Fruit fly (Drosophila melanogaster) whole organism, wandering third instar larva: ENCODE results near the gene Nrx-IV.
A peak's percentile ranks its signal among the peaks of the same experiment; 100 is the strongest.

Experiments
- Abd-B ChIP-seq: fragments of >200 bp; optimal IDR thresholded peaks from 2 replicates; lab custom pipeline; 2017; ENCODE audit warnings: missing biosample characterization, missing genetic modification characterization
- CG32264 ChIP-seq: fragments of 200-800 bp; sonication (Bioruptor generic); optimal IDR thresholded peaks from 2 replicates; lab custom pipeline; 2016; ENCODE audit warnings: missing biosample characterization, missing genetic modification characterization
- CG9705 ChIP-seq: fragments of 200-800 bp; sonication (Bioruptor generic); optimal IDR thresholded peaks from 2 replicates; lab custom pipeline; 2018; ENCODE audit warnings: missing biosample characterization, mild to moderate bottlenecking, missing genetic modification characterization
- CrebA ChIP-seq: fragments of 200-800 bp; sonication (Bioruptor generic); optimal IDR thresholded peaks from 2 replicates; lab custom pipeline; 2016; ENCODE audit warnings: missing biosample characterization, mild to moderate bottlenecking, missing genetic modification characterization, borderline replicate concordance
- Dfd ChIP-seq: fragments of >200 bp; optimal IDR thresholded peaks from 2 replicates; lab custom pipeline; 2017; ENCODE audit warnings: missing biosample characterization, missing genetic modification characterization
- Dif ChIP-seq: fragments of 200-275, 200-300 bp; sonication (Bioruptor generic); optimal IDR thresholded peaks from 2 replicates; lab custom pipeline; 2018; ENCODE audit warnings: missing biosample characterization, missing genetic modification characterization; ENCODE audit not compliant: partially characterized antibody
- HLH106 ChIP-seq: fragments of 200-800 bp; optimal IDR thresholded peaks from 3 replicates; lab custom pipeline; 2019; ENCODE audit warnings: missing biosample characterization, mild to moderate bottlenecking, missing genetic modification characterization, moderate library complexity
- Hnf4 ChIP-seq: fragments of 200-800 bp; sonication (Bioruptor generic); optimal IDR thresholded peaks from 2 replicates; lab custom pipeline; 2016; ENCODE audit warnings: missing biosample characterization, mild to moderate bottlenecking, missing genetic modification characterization
- Hr78 ChIP-seq: fragments of >200 bp; optimal IDR thresholded peaks from 2 replicates; lab custom pipeline; 2017; ENCODE audit warnings: missing biosample characterization, missing genetic modification characterization
- Hr83 ChIP-seq: fragments of 200-300 bp; sonication (Bioruptor generic); optimal IDR thresholded peaks from 2 replicates; lab custom pipeline; 2016; ENCODE audit warnings: missing biosample characterization, mild to moderate bottlenecking, missing genetic modification characterization, moderate library complexity; ENCODE audit not compliant: poor library complexity, severe bottlenecking
- Jra ChIP-seq: sonication (Bioruptor generic); optimal IDR thresholded peaks from 2 replicates; lab custom pipeline; 2016; ENCODE audit warnings: missing biosample characterization, missing genetic modification characterization
- Mio ChIP-seq: sonication (Bioruptor generic); optimal IDR thresholded peaks from 2 replicates; lab custom pipeline; 2016; ENCODE audit warnings: missing biosample characterization, missing genetic modification characterization
- Myc ChIP-seq: fragments of >200 bp; optimal IDR thresholded peaks from 2 replicates; lab custom pipeline; 2017
- N ChIP-seq: fragments of >200 bp; optimal IDR thresholded peaks from 2 replicates; lab custom pipeline; 2018; ENCODE audit warnings: missing biosample characterization, missing external identifiers, missing genetic modification characterization
- OdsH ChIP-seq: fragments of 200-800 bp; sonication (Bioruptor generic); optimal IDR thresholded peaks from 2 replicates; lab custom pipeline; 2016; ENCODE audit warnings: missing biosample characterization, mild to moderate bottlenecking, missing genetic modification characterization
- Rel ChIP-seq, 2 experiments: fragments of 200-800 bp; sonication (Bioruptor generic) in 1 of 2; optimal IDR thresholded peaks; 2 replicates in 1 of 2; 3 replicates in 1 of 2; lab custom pipeline; 2016 to 2019; ENCODE audit warnings: mild to moderate bottlenecking in 2 of 2, missing biosample characterization in 2 of 2, missing genetic modification characterization in 2 of 2, moderate library complexity in 1 of 2
- Sp1 ChIP-seq: fragments of 200-800 bp; sonication (Bioruptor generic); optimal IDR thresholded peaks from 3 replicates; lab custom pipeline; 2019; ENCODE audit warnings: missing biosample characterization, mild to moderate bottlenecking, missing genetic modification characterization, moderate library complexity
- Vsx2 ChIP-seq: fragments of 200-300, 225-300 bp; sonication (Bioruptor generic); optimal IDR thresholded peaks from 2 replicates; lab custom pipeline; 2018; ENCODE audit warnings: missing biosample characterization, missing genetic modification characterization; ENCODE audit not compliant: partially characterized antibody
- br ChIP-seq: fragments of 200-800 bp; sonication (Bioruptor generic); optimal IDR thresholded peaks from 2 replicates; lab custom pipeline; 2016; ENCODE audit warnings: missing biosample characterization, missing genetic modification characterization
- brk ChIP-seq: fragments of 200-800 bp; sonication (Bioruptor generic); optimal IDR thresholded peaks from 2 replicates; lab custom pipeline; 2016; ENCODE audit warnings: missing biosample characterization, mild to moderate bottlenecking, missing genetic modification characterization
- dmrt93B ChIP-seq: fragments of 200-800 bp; sonication (Bioruptor generic); optimal IDR thresholded peaks from 2 replicates; lab custom pipeline; 2018; ENCODE audit warnings: missing biosample characterization, mild to moderate bottlenecking, missing genetic modification characterization
- dsf ChIP-seq: sonication (Bioruptor generic); optimal IDR thresholded peaks from 2 replicates; lab custom pipeline; 2016; ENCODE audit warnings: missing biosample characterization, missing genetic modification characterization, borderline replicate concordance
- ey ChIP-seq: fragments of 200-800 bp; sonication (Bioruptor generic); optimal IDR thresholded peaks from 2 replicates; lab custom pipeline; 2016; ENCODE audit warnings: missing biosample characterization, missing genetic modification characterization
- foxo ChIP-seq, 2 experiments: fragments of 200-800 bp; sonication (Bioruptor generic); optimal IDR thresholded peaks; 2 replicates in 1 of 2; 3 replicates in 1 of 2; lab custom pipeline; 2016 to 2017; ENCODE audit warnings: missing biosample characterization in 2 of 2, missing genetic modification characterization in 2 of 2
- fru ChIP-seq: fragments of 200-800 bp; sonication (Bioruptor generic); optimal IDR thresholded peaks from 3 replicates; lab custom pipeline; 2016; ENCODE audit warnings: missing biosample characterization, mild to moderate bottlenecking, missing genetic modification characterization
- h ChIP-seq: fragments of 200-800 bp; sonication (Bioruptor generic); optimal IDR thresholded peaks from 3 replicates; lab custom pipeline; 2016; ENCODE audit warnings: missing biosample characterization, mild to moderate bottlenecking, missing genetic modification characterization
- jim ChIP-seq: fragments of 175-275, 200-325 bp; sonication (Bioruptor generic); optimal IDR thresholded peaks from 2 replicates; lab custom pipeline; 2016; ENCODE audit warnings: missing biosample characterization, mild to moderate bottlenecking, missing genetic modification characterization
- lola ChIP-seq: fragments of >200 bp; optimal IDR thresholded peaks from 2 replicates; lab custom pipeline; 2017; ENCODE audit warnings: missing biosample characterization, missing genetic modification characterization
- pan ChIP-seq: fragments of >200 bp; optimal IDR thresholded peaks from 2 replicates; lab custom pipeline; 2017
- psq ChIP-seq: fragments of 200-800 bp; sonication (Bioruptor generic); optimal IDR thresholded peaks from 3 replicates; lab custom pipeline; 2017; ENCODE audit warnings: missing biosample characterization, mild to moderate bottlenecking, missing genetic modification characterization, moderate library complexity
- rgr ChIP-seq: fragments of 200-800 bp; sonication (Bioruptor generic); optimal IDR thresholded peaks from 3 replicates; lab custom pipeline; 2016; ENCODE audit warnings: missing biosample characterization, mild to moderate bottlenecking, missing genetic modification characterization
- sage ChIP-seq: fragments of 200-800 bp; sonication (Bioruptor generic); optimal IDR thresholded peaks from 2 replicates; lab custom pipeline; 2016; ENCODE audit warnings: missing biosample characterization, mild to moderate bottlenecking, missing genetic modification characterization
- sv ChIP-seq: fragments of 200-800 bp; sonication (Bioruptor generic); optimal IDR thresholded peaks from 3 replicates; lab custom pipeline; 2016; ENCODE audit warnings: missing biosample characterization, missing genetic modification characterization
- tai ChIP-seq: sonication (Bioruptor generic); optimal IDR thresholded peaks from 2 replicates; lab custom pipeline; 2016; ENCODE audit warnings: missing biosample characterization, missing genetic modification characterization
- woc ChIP-seq: sonication (Bioruptor generic); optimal IDR thresholded peaks from 2 replicates; lab custom pipeline; 2016; ENCODE audit warnings: missing biosample characterization, mild to moderate bottlenecking, missing genetic modification characterization

Gene Nrx-IV

dm6 chr3L:12145709-12146694 lies at the start of gene Nrx-IV, which contains the start of gene eIF3l:
Nrx-IV (plus strand) TSS chr3L:12146519.
eIF3l (minus strand) TSS chr3L:12146097.
- TF ChIP-seq Rel (GFP tag; optimal IDR thresholded peaks at IDR 0.05; lab: Kevin White, UChicago) (no peak), Rel (tag; optimal IDR thresholded peaks at IDR 0.05; lab: Kevin White, UChicago) (peak; percentile 73), ey (GFP tag; lab: Kevin White, UChicago) (no peak), woc (GFP tag; lab: Kevin White, UChicago) (peak; percentile 62), HLH106 (tag; lab: Kevin White, UChicago) (no peak)

dm6 chr3L:12096799-12097662 lies 49.3 kb upstream of the Nrx-IV start:
- TF ChIP-seq lola (GFP tag; lab: Kevin White, UChicago) (no peak), Hr78 (GFP tag; lab: Kevin White, UChicago) (no peak), psq (GFP tag; lab: Kevin White, UChicago) (peak; percentile 60), Vsx2 (GFP tag; lab: Kevin White, UChicago) (no peak), h (GFP tag; lab: Kevin White, UChicago) (peak; percentile 46), rgr (GFP tag; lab: Kevin White, UChicago) (peak; percentile 62), tai (no peak), fru (GFP tag; lab: Kevin White, UChicago) (peak; percentile 60), br (peak; percentile 13), foxo (GFP tag; optimal IDR thresholded peaks at IDR 0.05; lab: Kevin White, UChicago) (peak in 1 of 2 experiments; percentile 68), jim (GFP tag; lab: Kevin White, UChicago) (no peak), Mio (GFP tag; lab: Kevin White, UChicago) (no peak), OdsH (peak; percentile 39), HLH106 (tag; lab: Kevin White, UChicago) (peak; percentile 74), N (GFP tag; lab: Kevin White, UChicago) (no peak), Sp1 (GFP tag; lab: Kevin White, UChicago) (peak; percentile 83), brk (no peak), Rel (GFP tag; optimal IDR thresholded peaks at IDR 0.05; lab: Kevin White, UChicago) (no peak), Rel (tag; optimal IDR thresholded peaks at IDR 0.05; lab: Kevin White, UChicago) (peak; percentile 0), ey (GFP tag; lab: Kevin White, UChicago) (peak; percentile 21), woc (GFP tag; lab: Kevin White, UChicago) (peak; percentile 42), dmrt93B (GFP tag; lab: Kevin White, UChicago) (no peak), sv (GFP tag; lab: Kevin White, UChicago) (no peak)

- TF ChIP-seq Dif (no peak), foxo (GFP tag; optimal IDR thresholded peaks at IDR 0.05; lab: Kevin White, UChicago) (peak in 1 of 2 experiments; percentile 62), br (no peak), Myc (lab: Kevin White, UChicago) (no peak), CG32264 (GFP tag; lab: Kevin White, UChicago) (no peak), Vsx2 (GFP tag; lab: Kevin White, UChicago) (no peak), Sp1 (GFP tag; lab: Kevin White, UChicago) (peak; percentile 69), fru (GFP tag; lab: Kevin White, UChicago) (peak; percentile 32), sage (GFP tag; lab: Kevin White, UChicago) (no peak), dsf (GFP tag; lab: Kevin White, UChicago) (no peak), CG9705 (no peak), sv (GFP tag; lab: Kevin White, UChicago) (no peak), HLH106 (tag; lab: Kevin White, UChicago) (peak; percentile 58), rgr (GFP tag; lab: Kevin White, UChicago) (peak; percentile 2), dmrt93B (GFP tag; lab: Kevin White, UChicago) (no peak), Abd-B (GFP tag; lab: Kevin White, UChicago) (no peak), Mio (GFP tag; lab: Kevin White, UChicago) (no peak), Hnf4 (no peak), Rel (GFP tag; optimal IDR thresholded peaks at IDR 0.05; lab: Kevin White, UChicago) (no peak), Rel (tag; optimal IDR thresholded peaks at IDR 0.05; lab: Kevin White, UChicago) (no peak), jim (GFP tag; lab: Kevin White, UChicago) (no peak), Hr83 (GFP tag; lab: Kevin White, UChicago) (no peak), CrebA (GFP tag; lab: Kevin White, UChicago) (no peak), lola (GFP tag; lab: Kevin White, UChicago) (no peak), Dfd (GFP tag; lab: Kevin White, UChicago) (no peak), N (GFP tag; lab: Kevin White, UChicago) (no peak), Jra (GFP tag; lab: Kevin White, UChicago) (no peak), brk (peak; percentile 28), h (GFP tag; lab: Kevin White, UChicago) (peak; percentile 7), psq (GFP tag; lab: Kevin White, UChicago) (peak; percentile 54), pan (lab: Kevin White, UChicago) (no peak), OdsH (peak; percentile 49), tai (no peak), ey (GFP tag; lab: Kevin White, UChicago) (no peak), Hr78 (GFP tag; lab: Kevin White, UChicago) (no peak), woc (GFP tag; lab: Kevin White, UChicago) (no peak)
- TF ChIP-seq, all 38 proteins: peak for 9
These were observed 46.8 kb upstream of the Nrx-IV start for dm6 chr3L:12099329-12100031.
